Fruit fly (Drosophila melanogaster): ENCODE measurements around the gene Fhos.

Gene Fhos

dm6 chr3L:8772998-8773684 is 19.7 kb downstream of the Fhos start (continued):
- TF ChIP-seq HHEX (GFP tag; optimal IDR thresholded peaks at IDR 0.05) (peak; percentile 8), Hand (GFP tag; optimal IDR thresholded peaks at IDR 0.05) (no peak), slbo (GFP tag; IDR thresholded peaks at IDR 0.05) (0 out of 2 replicates have a peak, but pooled peaks have one; percentile 36), dmrt11E (tag; optimal IDR thresholded peaks at IDR 0.05) (peak; percentile 84), HLH54F (GFP tag; optimal IDR thresholded peaks at IDR 0.05) (no peak), CG4282 (GFP tag; optimal IDR thresholded peaks at IDR 0.05) (no peak), vnd (GFP tag; IDR thresholded peaks at IDR 0.05; ENCODE audit: partially characterized antibody) (no peak), Antp (GFP tag; optimal IDR thresholded peaks at IDR 0.05) (no peak), CG17568 (GFP tag; optimal IDR thresholded peaks at IDR 0.05) (peak; percentile 68), her (GFP tag; optimal IDR thresholded peaks at IDR 0.05) (no peak), CG2712 (tag; optimal IDR thresholded peaks at IDR 0.05) (peak; percentile 87), seq (GFP tag; IDR thresholded peaks at IDR 0.05) (peak; percentile 76), sisA (GFP tag; IDR thresholded peaks at IDR 0.05) (peak; percentile 57; the same call in 1 of the 2 replicates), BEAF-32 (GFP tag; optimal IDR thresholded peaks at IDR 0.05) (no peak), CG30403 (GFP tag; optimal IDR thresholded peaks at IDR 0.05) (peak; percentile 71), B-H2 (GFP tag; optimal IDR thresholded peaks at IDR 0.05) (no peak), CG11560 (tag; IDR thresholded peaks at IDR 0.05) (no peak), lbe (GFP tag; optimal IDR thresholded peaks at IDR 0.05) (no peak), CG7839 (tag; optimal IDR thresholded peaks at IDR 0.05) (peak; percentile 81), Scr (GFP tag; IDR thresholded peaks at IDR 0.05; ENCODE audit: partially characterized antibody) (no peak), Adf1 (GFP tag; IDR thresholded peaks at IDR 0.05) (no peak), pros (GFP tag; optimal IDR thresholded peaks at IDR 0.05) (no peak), CG2129 (GFP tag; IDR thresholded peaks at IDR 0.05; ENCODE audit: partially characterized antibody) (no peak), shn (GFP tag; optimal IDR thresholded peaks at IDR 0.05) (peak; percentile 24), CG1233 (GFP tag; optimal IDR thresholded peaks at IDR 0.05) (peak; percentile 72), CG10274 (GFP tag; optimal IDR thresholded peaks at IDR 0.05) (no peak), Oaz (GFP tag; IDR thresholded peaks at IDR 0.05) (peak; percentile 5; the same call in 1 of the 2 replicates), CG4424 (GFP tag; optimal IDR thresholded peaks at IDR 0.05) (peak; percentile 78), tx (GFP tag; optimal IDR thresholded peaks at IDR 0.05) (no peak), stwl (tag; optimal IDR thresholded peaks at IDR 0.05) (peak; percentile 4), Hsf (GFP tag; optimal IDR thresholded peaks at IDR 0.05) (peak; percentile 69), row (GFP tag; IDR thresholded peaks at IDR 0.05) (peak; percentile 83), maf-S (GFP tag; optimal IDR thresholded peaks at IDR 0.05) (peak; percentile 51), HmgZ (tag; optimal IDR thresholded peaks at IDR 0.05) (peak; percentile 15), Dref (GFP tag; IDR thresholded peaks at IDR 0.05) (no peak), grn (GFP tag; optimal IDR thresholded peaks at IDR 0.05) (no peak), CG34422 (GFP tag; IDR thresholded peaks at IDR 0.05) (peak; percentile 70), kay (GFP tag; optimal IDR thresholded peaks at IDR 0.05) (no peak), ranshi (GFP tag; IDR thresholded peaks at IDR 0.05) (0 out of 2 replicates have a peak, but pooled peaks have one; percentile 57), stc (GFP tag; IDR thresholded peaks at IDR 0.05) (peak; percentile 76), CG32772 (GFP tag; IDR thresholded peaks at IDR 0.05) (peak; percentile 53), onecut (GFP tag; IDR thresholded peaks at IDR 0.05) (peak; percentile 34; the same call in 1 of the 2 replicates), ara (GFP tag; IDR thresholded peaks at IDR 0.05) (peak; percentile 62; the same call in 1 of the 2 replicates), lmd (GFP tag; IDR thresholded peaks at IDR 0.05) (peak; percentile 68), Hmr (GFP tag; optimal IDR thresholded peaks at IDR 0.05) (peak; percentile 26), Poxn (GFP tag; IDR thresholded peaks at IDR 0.05) (no peak), CG15696 (tag; optimal IDR thresholded peaks at IDR 0.05) (peak; percentile 38), CG32532 (GFP tag; IDR thresholded peaks at IDR 0.05) (0 out of 2 replicates have a peak, but pooled peaks have one; percentile 16), wor (GFP tag; IDR thresholded peaks at IDR 0.05) (peak; percentile 60), lola (GFP tag; optimal IDR thresholded peaks at IDR 0.05) (peak in 1 of 3 experiments; percentile 87)

Measured in whole organism, embryonic.